Worm (Caenorhabditis elegans) whole organism, L2 larva: Measurements from ENCODE around the gene nlp-57.
A peak's percentile ranks its signal among the peaks of the same experiment; 100 is the strongest.

Experiments used
- C34F6.9 ChIP-seq: fragments of 150-350 bp; optimal IDR thresholded peaks from 2 replicates; lab custom pipeline; 2014; ENCODE audit warnings: missing biosample characterization, missing genetic modification characterization
- R02D3.7 ChIP-seq: fragments of 150-350 bp; optimal IDR thresholded peaks from 2 replicates; lab custom pipeline; 2014; ENCODE audit warnings: missing biosample characterization, missing genetic modification characterization
- Y55F3AM.14 ChIP-seq: fragments of 200-800 bp; sonication (Bioruptor generic); optimal IDR thresholded peaks from 2 replicates; lab custom pipeline; 2018; ENCODE audit warnings: mild to moderate bottlenecking, missing genetic modification characterization, missing compliant biosample characterization
- blmp-1 ChIP-seq: sonication (generic microtip); optimal IDR thresholded peaks from 2 replicates; lab custom pipeline; 2017; ENCODE audit warnings: missing genetic modification characterization, mild to moderate bottlenecking, missing compliant biosample characterization, antibody characterized with exemption, moderate library complexity; ENCODE audit not compliant: insufficient read depth
- ceh-82 ChIP-seq: fragments of 150-350 bp; optimal IDR thresholded peaks from 2 replicates; lab custom pipeline; 2014; ENCODE audit warnings: missing biosample characterization, missing genetic modification characterization
- crh-2 ChIP-seq: sonication (generic microtip); optimal IDR thresholded peaks from 2 replicates; lab custom pipeline; 2017; ENCODE audit warnings: missing biosample characterization, missing genetic modification characterization
- dmd-4 ChIP-seq: sonication (generic microtip); optimal IDR thresholded peaks from 2 replicates; lab custom pipeline; 2017; ENCODE audit warnings: missing biosample characterization, missing genetic modification characterization
- elt-1 ChIP-seq: fragments of 150-350 bp; optimal IDR thresholded peaks from 2 replicates; lab custom pipeline; 2014; ENCODE audit warnings: missing biosample characterization, missing genetic modification characterization
- elt-3 ChIP-seq: sonication (generic microtip); optimal IDR thresholded peaks from 2 replicates; lab custom pipeline; 2017; ENCODE audit warnings: missing biosample characterization, missing genetic modification characterization
- fos-1 ChIP-seq: fragments of 150-350 bp; optimal IDR thresholded peaks from 2 replicates; lab custom pipeline; 2014; ENCODE audit warnings: missing biosample characterization, missing genetic modification characterization
- gmeb-1 ChIP-seq: fragments of 150-350 bp; optimal IDR thresholded peaks from 2 replicates; lab custom pipeline; 2014; ENCODE audit warnings: missing biosample characterization, missing genetic modification characterization
- lin-11 ChIP-seq: fragments of 150-350 bp; sonication (generic microtip); optimal IDR thresholded peaks from 2 replicates; lab custom pipeline; 2014; ENCODE audit warnings: missing biosample characterization, missing genetic modification characterization, inconsistent platforms, mixed read lengths
- lin-39 ChIP-seq: fragments of 150-350 bp; optimal IDR thresholded peaks from 2 replicates; lab custom pipeline; 2014; ENCODE audit warnings: missing biosample characterization, missing genetic modification reagents, missing genetic modification characterization
- lsy-2 ChIP-seq, 2 experiments: fragments of 150-350 bp in 1 of 2; sonication (generic microtip) in 1 of 2; optimal IDR thresholded peaks; 2 replicates each; lab custom pipeline; 2014 to 2017; ENCODE audit warnings: missing biosample characterization in 2 of 2, missing genetic modification characterization in 2 of 2
- mab-5 ChIP-seq: fragments of 150-350 bp; optimal IDR thresholded peaks from 2 replicates; lab custom pipeline; 2014; ENCODE audit warnings: missing biosample characterization, missing genetic modification characterization
- nhr-10 ChIP-seq: sonication (generic microtip); optimal IDR thresholded peaks from 2 replicates; lab custom pipeline; 2017; ENCODE audit warnings: missing biosample characterization, missing genetic modification characterization
- nhr-12 ChIP-seq: fragments of 150-350 bp; optimal IDR thresholded peaks from 2 replicates; lab custom pipeline; 2014; ENCODE audit warnings: missing biosample characterization, missing genetic modification characterization
- nhr-23 ChIP-seq: fragments of 150-350 bp; optimal IDR thresholded peaks from 2 replicates; lab custom pipeline; 2014; ENCODE audit warnings: missing biosample characterization, missing genetic modification reagents, missing genetic modification characterization
- nhr-237 ChIP-seq: fragments of 150-350 bp; optimal IDR thresholded peaks from 2 replicates; lab custom pipeline; 2014; ENCODE audit warnings: missing biosample characterization, missing genetic modification characterization
- nhr-77 ChIP-seq: fragments of 150-350 bp; optimal IDR thresholded peaks from 2 replicates; lab custom pipeline; 2014; ENCODE audit warnings: missing biosample characterization, missing genetic modification characterization
- peb-1 ChIP-seq: fragments of 150-350 bp; optimal IDR thresholded peaks from 2 replicates; lab custom pipeline; 2014; ENCODE audit warnings: missing biosample characterization, missing genetic modification characterization
- sem-4 ChIP-seq: fragments of 150-350 bp; optimal IDR thresholded peaks from 2 replicates; lab custom pipeline; 2014; ENCODE audit warnings: missing biosample characterization, missing genetic modification reagents, missing genetic modification characterization
- skn-1 ChIP-seq: sonication (generic microtip); optimal IDR thresholded peaks from 2 replicates; lab custom pipeline; 2017; ENCODE audit warnings: missing biosample characterization, missing genetic modification characterization
- sma-3 ChIP-seq: sonication (generic microtip); optimal IDR thresholded peaks from 2 replicates; lab custom pipeline; 2016; ENCODE audit warnings: missing genetic modification reagents, missing genetic modification characterization, missing compliant biosample characterization
- sma-9 ChIP-seq, 2 experiments: fragments of 150-350 bp in 1 of 2; sonication (generic microtip) in 1 of 2; optimal IDR thresholded peaks; 2 replicates each; lab custom pipeline; 2014 to 2016; ENCODE audit warnings: missing genetic modification characterization in 2 of 2, mild to moderate bottlenecking in 1 of 2, missing biosample characterization in 1 of 2, missing compliant biosample characterization in 1 of 2, missing genetic modification reagents in 1 of 2, moderate library complexity in 1 of 2
- snpc-4 ChIP-seq: fragments of 150-350 bp; optimal IDR thresholded peaks from 2 replicates; lab custom pipeline; 2014; ENCODE audit warnings: missing biosample characterization, missing genetic modification characterization
- unc-55 ChIP-seq: fragments of 150-350 bp; sonication (generic microtip); optimal IDR thresholded peaks from 3 replicates; lab custom pipeline; 2014; ENCODE audit warnings: missing biosample characterization, missing genetic modification reagents, missing genetic modification characterization
- unc-62 ChIP-seq: fragments of 150-350 bp; optimal IDR thresholded peaks from 2 replicates; lab custom pipeline; 2014; ENCODE audit warnings: missing biosample characterization, missing genetic modification reagents, missing genetic modification characterization
- zag-1 ChIP-seq: fragments of 150-350 bp; optimal IDR thresholded peaks from 2 replicates; lab custom pipeline; 2014; ENCODE audit warnings: missing biosample characterization, missing genetic modification characterization
- ztf-11 ChIP-seq: sonication (generic microtip); optimal IDR thresholded peaks from 2 replicates; lab custom pipeline; 2017; ENCODE audit warnings: missing biosample characterization, missing genetic modification characterization
- ztf-4 ChIP-seq: fragments of 150-350 bp; optimal IDR thresholded peaks from 2 replicates; lab custom pipeline; 2014; ENCODE audit warnings: missing biosample characterization, missing genetic modification characterization

Gene nlp-57

ce11 chrX:11286246-11286645 is 30.6 kb upstream of the nlp-57 start, which contains the start of gene F38B2.3:
Gene F38B2.3, minus strand, starts transcription at chrX:11286346.
- TF ChIP-seq blmp-1 (tag; lab: Kevin White, UChicago), result no peak
- TF ChIP-seq nhr-10, result no peak
- no peak for TF ChIP-seq ztf-4 (tag; lab: Kevin White, UChicago)
- TF ChIP-seq sma-3 (GFP tag; lab: Kevin White, UChicago), result no peak
- TF ChIP-seq nhr-77, result no peak
- no peak for TF ChIP-seq skn-1 (tag; lab: Kevin White, UChicago)
- no peak for TF ChIP-seq snpc-4
- TF ChIP-seq ztf-11, result no peak
- no peak for TF ChIP-seq peb-1 (tag; lab: Kevin White, UChicago)
- no peak for TF ChIP-seq R02D3.7 (tag; lab: Kevin White, UChicago)
- TF ChIP-seq nhr-237 (tag; lab: Kevin White, UChicago), result no peak
- no peak for TF ChIP-seq elt-1 (tag; lab: Kevin White, UChicago)

ce11 chrX:11287617-11288016 is 29.2 kb upstream of the nlp-57 start, which contains the start of gene F38B2.4:
Gene F38B2.4, minus strand, starts transcription at chrX:11287717.
- TF ChIP-seq sma-9 (GFP tag; optimal IDR thresholded peaks at IDR 0.05; lab: Kevin White, UChicago) (no peak), sma-9 (tag; optimal IDR thresholded peaks at IDR 0.05; lab: Kevin White, UChicago) (no peak), gmeb-1 (tag; lab: Kevin White, UChicago) (no peak), ztf-11 (no peak), Y55F3AM.14 (GFP tag; lab: Kevin White, UChicago) (no peak), unc-55 (GFP tag; lab: Kevin White, UChicago) (no peak), ztf-4 (tag; lab: Kevin White, UChicago) (no peak), fos-1 (tag; lab: Kevin White, UChicago) (no peak), mab-5 (tag; lab: Kevin White, UChicago) (no peak)

ce11 chrX:11289925-11290324 is 26.9 kb upstream of the nlp-57 start:
- TF ChIP-seq lin-11 (tag; lab: Kevin White, UChicago) (no peak), ztf-4 (tag; lab: Kevin White, UChicago) (no peak), fos-1 (tag; lab: Kevin White, UChicago) (peak; percentile 87), nhr-12 (no peak), sma-9 (GFP tag; optimal IDR thresholded peaks at IDR 0.05; lab: Kevin White, UChicago) (peak; percentile 19), sma-9 (tag; optimal IDR thresholded peaks at IDR 0.05; lab: Kevin White, UChicago) (no peak), C34F6.9 (tag; lab: Kevin White, UChicago) (no peak), nhr-10 (no peak), ztf-11 (no peak), skn-1 (tag; lab: Kevin White, UChicago) (peak; percentile 16)

ce11 chrX:11290528-11290927 is 26.3 kb upstream of the nlp-57 start:
- TF ChIP-seq lin-39 (tag; lab: Kevin White, UChicago) (no peak), dmd-4 (tag; lab: Kevin White, UChicago) (no peak)

- TF ChIP-seq unc-62 (GFP tag; lab: Kevin White, UChicago) (no peak), elt-3 (tag; lab: Kevin White, UChicago) (no peak), unc-55 (GFP tag; lab: Kevin White, UChicago) (no peak), nhr-12 (no peak), blmp-1 (tag; lab: Kevin White, UChicago) (no peak), ceh-82 (tag; lab: Kevin White, UChicago) (no peak), fos-1 (tag; lab: Kevin White, UChicago) (no peak), zag-1 (tag; lab: Kevin White, UChicago) (no peak), snpc-4 (no peak), elt-1 (tag; lab: Kevin White, UChicago) (no peak), sem-4 (tag; lab: Kevin White, UChicago) (no peak), lin-39 (tag; lab: Kevin White, UChicago) (no peak), nhr-23 (tag; lab: Kevin White, UChicago) (no peak), crh-2 (no peak), lsy-2 (tag; optimal IDR thresholded peaks at IDR 0.05; lab: Kevin White, UChicago) (no peak)
These were observed 20.0 kb upstream of the nlp-57 start, which contains the start of gene inx-2 for ce11 chrX:11296683-11297365. Gene inx-2, minus strand, starts transcription at chrX:11296733.
